Fruit fly (Drosophila melanogaster): Measurements from ENCODE around the gene glec.
A peak's percentile ranks its signal among the peaks of the same experiment; 100 is the strongest.

glec gene

DNA sequence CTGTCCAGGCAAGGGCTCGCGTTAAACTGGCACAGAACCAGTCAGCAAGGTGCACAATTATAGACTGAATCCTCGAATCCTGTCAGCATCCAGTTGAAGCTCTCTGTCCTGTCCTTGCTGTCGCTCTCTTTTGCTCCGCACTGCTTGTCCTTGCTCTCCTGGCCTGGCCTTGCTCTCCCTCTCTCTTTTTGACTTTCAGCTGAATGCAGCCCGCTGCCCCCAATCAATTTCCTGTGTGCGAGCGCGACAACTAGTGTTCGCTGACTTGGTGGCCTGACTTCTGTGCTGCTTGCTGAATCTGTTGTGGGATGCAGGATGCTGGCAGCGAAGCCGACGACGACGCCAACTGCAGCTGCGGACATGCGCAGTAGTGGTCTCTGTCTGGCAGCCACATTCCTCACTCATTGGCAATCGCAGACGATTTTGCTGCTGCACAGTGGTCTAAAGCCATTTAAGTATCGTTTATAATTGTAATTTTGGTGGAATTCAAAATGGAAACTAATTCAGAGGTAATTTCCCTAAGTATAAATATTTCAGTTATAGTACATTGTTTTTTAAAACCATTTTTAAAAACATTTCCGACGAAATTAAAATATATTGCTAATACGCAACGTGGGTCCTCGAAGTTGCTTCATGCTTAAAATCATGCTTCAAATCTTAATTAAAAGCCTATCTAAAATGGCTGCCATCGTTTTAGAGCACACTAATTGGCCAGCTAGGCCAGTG lies 47.3 kb downstream of the glec start (continued):
- no peak for TF ChIP-seq Sry-δ (GFP tag; optimal IDR thresholded peaks at IDR 0.05)
- TF ChIP-seq CG9215 (GFP tag; IDR thresholded peaks at IDR 0.05): no peak
- TF ChIP-seq CG2120 (GFP tag; optimal IDR thresholded peaks at IDR 0.05): peak; percentile 50
- peak; percentile 47 for TF ChIP-seq cwo (GFP tag; optimal IDR thresholded peaks at IDR 0.05)
- TF ChIP-seq CG15696 (tag; optimal IDR thresholded peaks at IDR 0.05): no peak
- no peak for TF ChIP-seq CG4854 (GFP tag; optimal IDR thresholded peaks at IDR 0.05)
- peak; percentile 10 for TF ChIP-seq CG15514 (GFP tag; optimal IDR thresholded peaks at IDR 0.05)
- no peak for TF ChIP-seq CG18262 (tag; optimal IDR thresholded peaks at IDR 0.05)
- no peak for TF ChIP-seq CG6791 (GFP tag; IDR thresholded peaks at IDR 0.05; ENCODE audit: partially characterized antibody)
- peak; percentile 69; the same call in 1 of the 2 replicates for TF ChIP-seq CG16779 (GFP tag; IDR thresholded peaks at IDR 0.05)
- no peak for TF ChIP-seq CG17612 (GFP tag; IDR thresholded peaks at IDR 0.05)
- no peak for TF ChIP-seq NFAT (GFP tag; IDR thresholded peaks at IDR 0.05)
- peak; percentile 24 for TF ChIP-seq CG2712 (tag; optimal IDR thresholded peaks at IDR 0.05)
- peak; percentile 6 for TF ChIP-seq CG9437 (GFP tag; optimal IDR thresholded peaks at IDR 0.05)
- peak; percentile 8 for TF ChIP-seq CG18619 (GFP tag; optimal IDR thresholded peaks at IDR 0.05)
- no peak for TF ChIP-seq pfk (GFP tag; optimal IDR thresholded peaks at IDR 0.05)
- TF ChIP-seq CG11085 (GFP tag; IDR thresholded peaks at IDR 0.05): no peak
- no peak for TF ChIP-seq emc (GFP tag; optimal IDR thresholded peaks at IDR 0.05)
- no peak for TF ChIP-seq Bdp1 (GFP tag; optimal IDR thresholded peaks at IDR 0.05)
- no peak for TF ChIP-seq CG9609 (GFP tag; optimal IDR thresholded peaks at IDR 0.05)
- peak; percentile 45 for TF ChIP-seq Jarid2 (GFP tag; optimal IDR thresholded peaks at IDR 0.05)
- peak; percentile 55 for TF ChIP-seq dmrt99B (tag; optimal IDR thresholded peaks at IDR 0.05)
- peak; percentile 59 for TF ChIP-seq sd (tag; optimal IDR thresholded peaks at IDR 0.05)
- TF ChIP-seq Adf1 (GFP tag; IDR thresholded peaks at IDR 0.05): peak; percentile 88
- TF ChIP-seq BtbVII (GFP tag; optimal IDR thresholded peaks at IDR 0.05): no peak
- no peak for TF ChIP-seq CG13894 (tag; optimal IDR thresholded peaks at IDR 0.05)
- no peak for TF ChIP-seq NK7.1 (GFP tag; optimal IDR thresholded peaks at IDR 0.05)
- TF ChIP-seq CG32767 (GFP tag; IDR thresholded peaks at IDR 0.05): no peak
- no peak for TF ChIP-seq CG12942 (GFP tag; optimal IDR thresholded peaks at IDR 0.05)
- TF ChIP-seq onecut (GFP tag; IDR thresholded peaks at IDR 0.05): peak; percentile 38; the same call in 1 of the 2 replicates
- no peak for TF ChIP-seq CG4707 (GFP tag; optimal IDR thresholded peaks at IDR 0.05)
- no peak for TF ChIP-seq ATbp (GFP tag; optimal IDR thresholded peaks at IDR 0.05)
- TF ChIP-seq chif (GFP tag; optimal IDR thresholded peaks at IDR 0.05): no peak
- TF ChIP-seq CG4360 (GFP tag; IDR thresholded peaks at IDR 0.05): no peak
- peak; percentile 0 for TF ChIP-seq Side (GFP tag; optimal IDR thresholded peaks at IDR 0.05)
- peak; percentile 67 for TF ChIP-seq ewg (GFP tag; optimal IDR thresholded peaks at IDR 0.05)
- TF ChIP-seq insv (GFP tag; optimal IDR thresholded peaks at IDR 0.05): no peak
- no peak for TF ChIP-seq CG10366 (GFP tag; IDR thresholded peaks at IDR 0.05)
- TF ChIP-seq z (GFP tag; IDR thresholded peaks at IDR 0.05): no peak
- no peak for TF ChIP-seq seq (GFP tag; IDR thresholded peaks at IDR 0.05)
- no peak for TF ChIP-seq CG8944 (GFP tag; optimal IDR thresholded peaks at IDR 0.05)
- peak; percentile 68 for TF ChIP-seq lab (GFP tag; optimal IDR thresholded peaks at IDR 0.05)
- peak; percentile 4 for TF ChIP-seq CG12659 (GFP tag; optimal IDR thresholded peaks at IDR 0.05)
- no peak for TF ChIP-seq sr (GFP tag; IDR thresholded peaks at IDR 0.05)
- peak; percentile 18 for TF ChIP-seq HHEX (GFP tag; optimal IDR thresholded peaks at IDR 0.05)
- TF ChIP-seq CG13296 (GFP tag; optimal IDR thresholded peaks at IDR 0.05): peak; percentile 30
- no peak for TF ChIP-seq Sry-β (GFP tag; optimal IDR thresholded peaks at IDR 0.05)
- TF ChIP-seq CG14050 (GFP tag; IDR thresholded peaks at IDR 0.05): no peak
- peak; percentile 64 for TF ChIP-seq CG1832 (GFP tag; optimal IDR thresholded peaks at IDR 0.05)
